Fruit fly (Drosophila melanogaster) whole organism, embryonic: ENCODE measurements around the gene mirr.
A peak's percentile ranks its signal among the peaks of the same experiment; 100 is the strongest.

Experiments used
- Antp ChIP-seq: fragments of 200-800 bp; sonication (Bioruptor generic); optimal IDR thresholded peaks from 3 replicates; lab custom pipeline; 2016; ENCODE audit warnings: missing biosample characterization, missing genetic modification characterization
- Atf3 ChIP-seq: fragments of 200-800 bp; sonication (Bioruptor generic); optimal IDR thresholded peaks from 3 replicates; lab custom pipeline; 2016; ENCODE audit warnings: missing biosample characterization, missing genetic modification characterization
- CG10209 ChIP-seq: fragments of 200-800 bp; sonication (Bioruptor generic); optimal IDR thresholded peaks from 3 replicates; lab custom pipeline; 2017; ENCODE audit warnings: missing biosample characterization, mild to moderate bottlenecking, missing genetic modification characterization, missing genetic modification reagents
- CG10431 ChIP-seq: fragments of 200-800 bp; sonication (Bioruptor generic); optimal IDR thresholded peaks from 3 replicates; lab custom pipeline; 2018; ENCODE audit warnings: missing biosample characterization, mild to moderate bottlenecking, missing genetic modification characterization
- CG10462 ChIP-seq: fragments of 200-800 bp; sonication (Bioruptor generic); optimal IDR thresholded peaks from 2 replicates; lab custom pipeline; 2016; ENCODE audit warnings: missing biosample characterization, missing genetic modification characterization
- CG12071 ChIP-seq: fragments of 200-800 bp; sonication (Bioruptor generic); optimal IDR thresholded peaks from 3 replicates; lab custom pipeline; 2018; ENCODE audit warnings: missing biosample characterization, mild to moderate bottlenecking, missing genetic modification characterization
- CG1233 ChIP-seq: fragments of 200-800 bp; sonication (Bioruptor generic); optimal IDR thresholded peaks from 4 replicates; lab custom pipeline; 2018; ENCODE audit warnings: missing biosample characterization, mild to moderate bottlenecking, missing genetic modification characterization
- CG12769 ChIP-seq: fragments of 200-800 bp; sonication (Bioruptor generic); optimal IDR thresholded peaks from 2 replicates; lab custom pipeline; 2019; ENCODE audit warnings: missing biosample characterization, mild to moderate bottlenecking, missing genetic modification characterization, moderate library complexity
- CG15011 ChIP-seq: fragments of 200-800 bp; sonication (Bioruptor generic); optimal IDR thresholded peaks from 3 replicates; lab custom pipeline; 2018; ENCODE audit warnings: missing biosample characterization, mild to moderate bottlenecking, missing genetic modification characterization
- CG15269 ChIP-seq: fragments of 200-800 bp; sonication (Bioruptor generic); optimal IDR thresholded peaks from 2 replicates; lab custom pipeline; 2018; ENCODE audit warnings: missing biosample characterization, mild to moderate bottlenecking, missing genetic modification characterization, moderate library complexity
- CG17359 ChIP-seq: fragments of 200-800 bp; sonication (Bioruptor generic); optimal IDR thresholded peaks from 3 replicates; lab custom pipeline; 2018; ENCODE audit warnings: missing biosample characterization, mild to moderate bottlenecking, missing genetic modification characterization, moderate library complexity
- CG18011 ChIP-seq: fragments of 200-800 bp; sonication (Bioruptor generic); optimal IDR thresholded peaks from 2 replicates; lab custom pipeline; 2017; ENCODE audit warnings: missing biosample characterization, missing genetic modification characterization, mild to moderate bottlenecking, moderate library complexity, missing genotype
- CG18476 ChIP-seq: fragments of 200-800 bp; sonication (Bioruptor generic); optimal IDR thresholded peaks from 2 replicates; lab custom pipeline; 2016; ENCODE audit warnings: missing biosample characterization, mild to moderate bottlenecking, missing genetic modification characterization
- CG18599 ChIP-seq: fragments of 200-800 bp; sonication (Bioruptor generic); optimal IDR thresholded peaks from 3 replicates; lab custom pipeline; 2017; ENCODE audit warnings: missing biosample characterization, missing genetic modification characterization, mild to moderate bottlenecking, moderate library complexity, missing genetic modification reagents
- CG2712 ChIP-seq: fragments of 200-800 bp; optimal IDR thresholded peaks from 3 replicates; lab custom pipeline; 2019; ENCODE audit warnings: missing biosample characterization, mild to moderate bottlenecking, missing genetic modification characterization, moderate library complexity
- CG31441 ChIP-seq: fragments of 200-800 bp; sonication (Bioruptor generic); IDR thresholded peaks from 2 replicates; pipeline ENCODE4 v1.3.6; 2022; ENCODE audit warnings: missing biosample characterization, missing genetic modification characterization
- CG32767 ChIP-seq: fragments of 200-800 bp; sonication (Bioruptor generic); IDR thresholded peaks from 2 replicates; pipeline ENCODE4 v1.3.6; 2022; ENCODE audit warnings: missing biosample characterization, missing genetic modification characterization
- CG33213 ChIP-seq: fragments of 200-800 bp; sonication (Bioruptor generic); optimal IDR thresholded peaks from 3 replicates; lab custom pipeline; 2016; ENCODE audit warnings: missing biosample characterization, missing genetic modification characterization
- CG6175 ChIP-seq: fragments of 200-800 bp; sonication (Bioruptor generic); IDR thresholded peaks from 3 replicates; pipeline ENCODE4 v1.3.6; 2022; ENCODE audit warnings: missing biosample characterization, missing genetic modification characterization
- CG7271 ChIP-seq: fragments of 200-800 bp; sonication (Bioruptor generic); optimal IDR thresholded peaks from 2 replicates; lab custom pipeline; 2018; ENCODE audit warnings: missing biosample characterization, mild to moderate bottlenecking, missing genetic modification characterization, moderate library complexity
- CG7786 ChIP-seq: fragments of 200-800 bp; sonication (Bioruptor generic); optimal IDR thresholded peaks from 2 replicates; lab custom pipeline; 2016; ENCODE audit warnings: missing biosample characterization, missing genetic modification characterization
- CG7839 ChIP-seq: fragments of 200-800 bp; sonication (Bioruptor generic); optimal IDR thresholded peaks from 3 replicates; lab custom pipeline; 2018; ENCODE audit warnings: missing biosample characterization, mild to moderate bottlenecking, missing genetic modification characterization, moderate library complexity
- CG8089 ChIP-seq: fragments of 200-800 bp; sonication (Bioruptor generic); optimal IDR thresholded peaks from 3 replicates; lab custom pipeline; 2016; ENCODE audit warnings: missing biosample characterization, missing genetic modification characterization
- CG8388 ChIP-seq: fragments of 200-800 bp; sonication (Bioruptor generic); optimal IDR thresholded peaks from 2 replicates; lab custom pipeline; 2019; ENCODE audit warnings: missing biosample characterization, mild to moderate bottlenecking, missing genetic modification characterization, moderate library complexity
- CG8944 ChIP-seq: fragments of 200-800 bp; sonication (Bioruptor generic); optimal IDR thresholded peaks from 3 replicates; lab custom pipeline; 2016; ENCODE audit warnings: missing biosample characterization, missing genetic modification characterization
- Fer2 ChIP-seq: fragments of 200-800 bp; sonication (Bioruptor generic); optimal IDR thresholded peaks from 2 replicates; lab custom pipeline; 2018; ENCODE audit warnings: missing biosample characterization, mild to moderate bottlenecking, missing genetic modification characterization, moderate library complexity
- HHEX ChIP-seq: fragments of 200-800 bp; sonication (Bioruptor generic); optimal IDR thresholded peaks from 3 replicates; lab custom pipeline; 2017; ENCODE audit warnings: missing biosample characterization, mild to moderate bottlenecking, missing genetic modification characterization, missing genetic modification reagents
- Nf-YB ChIP-seq: fragments of 200-800 bp; sonication (Bioruptor generic); optimal IDR thresholded peaks from 3 replicates; lab custom pipeline; 2019; ENCODE audit warnings: missing biosample characterization, mild to moderate bottlenecking, missing genetic modification characterization, moderate library complexity
- Poxn ChIP-seq: fragments of 200-800 bp; sonication (Bioruptor generic); IDR thresholded peaks from 2 replicates; pipeline ENCODE4 v1.3.6; 2022; ENCODE audit warnings: missing biosample characterization, missing genetic modification characterization
- Sox102F ChIP-seq: fragments of 200-800 bp; sonication (Bioruptor generic); optimal IDR thresholded peaks from 2 replicates; lab custom pipeline; 2018; ENCODE audit warnings: missing biosample characterization, mild to moderate bottlenecking, missing genetic modification characterization, moderate library complexity
- Xrp1 ChIP-seq: fragments of 200-800 bp; sonication (Bioruptor generic); IDR thresholded peaks from 2 replicates; pipeline ENCODE4 v1.3.6; 2022; ENCODE audit warnings: missing biosample characterization, missing genetic modification characterization
- bab2 ChIP-seq: fragments of 200-800 bp; sonication (Bioruptor generic); optimal IDR thresholded peaks from 2 replicates; lab custom pipeline; 2016; ENCODE audit warnings: missing biosample characterization, missing genetic modification characterization
- bbx ChIP-seq: fragments of 200-800 bp; sonication (Bioruptor generic); IDR thresholded peaks from 2 replicates; pipeline ENCODE4 v1.3.6; 2022; ENCODE audit warnings: missing biosample characterization, missing genetic modification characterization; ENCODE audit not compliant: partially characterized antibody
- bigmax ChIP-seq: fragments of 200-800 bp; sonication (Bioruptor generic); optimal IDR thresholded peaks from 2 replicates; lab custom pipeline; 2018; ENCODE audit warnings: missing biosample characterization, mild to moderate bottlenecking, missing genetic modification characterization
- chn ChIP-seq: fragments of 200-800 bp; sonication (Bioruptor generic); optimal IDR thresholded peaks from 2 replicates; lab custom pipeline; 2016; ENCODE audit warnings: missing biosample characterization, missing genetic modification characterization
- dmrt11E ChIP-seq: fragments of 200-800 bp; sonication (Bioruptor generic); optimal IDR thresholded peaks from 3 replicates; lab custom pipeline; 2018; ENCODE audit warnings: missing biosample characterization, mild to moderate bottlenecking, missing genetic modification characterization, moderate library complexity
- ewg ChIP-seq: fragments of 200-800 bp; sonication (Bioruptor generic); optimal IDR thresholded peaks from 3 replicates; lab custom pipeline; 2017; ENCODE audit warnings: mild to moderate bottlenecking, missing biosample characterization, missing genetic modification reagents, missing genetic modification characterization
- fd102C ChIP-seq: fragments of 200-800 bp; sonication (Bioruptor generic); optimal IDR thresholded peaks from 2 replicates; lab custom pipeline; 2018; ENCODE audit warnings: missing biosample characterization, mild to moderate bottlenecking, missing genetic modification characterization, moderate library complexity
- gem ChIP-seq: fragments of 200-800 bp; sonication (Bioruptor generic); optimal IDR thresholded peaks from 2 replicates; lab custom pipeline; 2019; ENCODE audit warnings: missing biosample characterization, mild to moderate bottlenecking, missing genetic modification characterization, moderate library complexity
- grau ChIP-seq: fragments of 200-800 bp; optimal IDR thresholded peaks from 3 replicates; lab custom pipeline; 2019; ENCODE audit warnings: missing biosample characterization, mild to moderate bottlenecking, missing genetic modification characterization, moderate library complexity
- kay ChIP-seq: fragments of 200-800 bp; sonication (Bioruptor generic); optimal IDR thresholded peaks from 2 replicates; lab custom pipeline; 2016; ENCODE audit warnings: missing biosample characterization, missing genetic modification characterization
- lola ChIP-seq, 3 experiments: fragments of >200 bp in 2 of 3; fragments of 200-800 bp in 1 of 3; sonication (Bioruptor generic) in 1 of 3; optimal IDR thresholded peaks; 2 replicates each; lab custom pipeline; 2017 to 2019; ENCODE audit warnings: missing biosample characterization in 3 of 3, missing genetic modification characterization in 3 of 3, mild to moderate bottlenecking in 1 of 3, moderate library complexity in 1 of 3
- luna ChIP-seq: fragments of 200-800 bp; sonication (Bioruptor generic); optimal IDR thresholded peaks from 2 replicates; lab custom pipeline; 2016; ENCODE audit warnings: missing biosample characterization, missing genetic modification characterization
- nerfin-1 ChIP-seq: fragments of 200-800 bp; sonication (Bioruptor generic); optimal IDR thresholded peaks from 3 replicates; lab custom pipeline; 2019; ENCODE audit warnings: missing biosample characterization, mild to moderate bottlenecking, missing genetic modification characterization, moderate library complexity
- oc ChIP-seq: fragments of 200-800 bp; sonication (Bioruptor generic); optimal IDR thresholded peaks from 2 replicates; lab custom pipeline; 2018; ENCODE audit warnings: missing biosample characterization, mild to moderate bottlenecking, missing genetic modification characterization, moderate library complexity
- org-1 ChIP-seq: fragments of 200-800 bp; sonication (Bioruptor generic); optimal IDR thresholded peaks from 2 replicates; lab custom pipeline; 2017; ENCODE audit warnings: missing biosample characterization, missing genetic modification characterization
- ro ChIP-seq: fragments of 200-800 bp; sonication (Bioruptor generic); IDR thresholded peaks from 2 replicates; pipeline ENCODE4 v1.3.6; 2022; ENCODE audit warnings: missing biosample characterization, missing genetic modification characterization
- salm ChIP-seq: fragments of 200-800 bp; sonication (Bioruptor generic); optimal IDR thresholded peaks from 2 replicates; lab custom pipeline; 2018; ENCODE audit warnings: missing biosample characterization, mild to moderate bottlenecking, missing genetic modification characterization
- stc ChIP-seq: fragments of 200-800 bp; sonication (Bioruptor generic); IDR thresholded peaks from 2 replicates; pipeline ENCODE4 v1.3.6; 2022; ENCODE audit warnings: missing biosample characterization, missing genetic modification characterization
- wek ChIP-seq: fragments of 200-800 bp; sonication (Bioruptor generic); optimal IDR thresholded peaks from 3 replicates; lab custom pipeline; 2018; ENCODE audit warnings: missing biosample characterization, mild to moderate bottlenecking, missing genetic modification characterization, moderate library complexity

Gene mirr

dm6 chr3L:12684690-12685089 is 8.7 kb upstream of the mirr start (continued):
- TF ChIP-seq CG12769 (tag; lab: Kevin White, UChicago): peak; percentile 14
- TF ChIP-seq CG15269: no peak
- TF ChIP-seq CG7839 (tag; lab: Kevin White, UChicago): peak; percentile 22
- TF ChIP-seq ro (GFP tag; lab: Robert Waterston, UW): no peak
- peak; percentile 23 for TF ChIP-seq nerfin-1
- peak; percentile 52; the same call in 1 of the 2 replicates for TF ChIP-seq CG31441 (GFP tag; lab: Robert Waterston, UW)
- peak; percentile 63 for TF ChIP-seq CG8089 (GFP tag; lab: Kevin White, UChicago)
- peak; percentile 35 for TF ChIP-seq ewg (GFP tag; lab: Kevin White, UChicago)
- no peak for TF ChIP-seq bbx (GFP tag; lab: Robert Waterston, UW)
- TF ChIP-seq gem: peak; percentile 57
- peak; percentile 57 for TF ChIP-seq CG1233 (GFP tag; lab: Kevin White, UChicago)
- TF ChIP-seq CG17359: peak; percentile 33
- TF ChIP-seq chn (GFP tag; lab: Kevin White, UChicago): peak; percentile 31
- peak; percentile 5 for TF ChIP-seq CG8388 (GFP tag; lab: Kevin White, UChicago)
- peak; percentile 11 for TF ChIP-seq Antp
- peak; percentile 46 for TF ChIP-seq CG33213 (GFP tag; lab: Kevin White, UChicago)
- peak; percentile 64 for TF ChIP-seq CG32767
- TF ChIP-seq oc (tag; lab: Kevin White, UChicago): no peak
- TF ChIP-seq CG18599 (GFP tag; lab: Kevin White, UChicago): peak; percentile 51
- peak; percentile 30 for TF ChIP-seq CG18476 (GFP tag; lab: Kevin White, UChicago)
- peak; percentile 8 for TF ChIP-seq CG7786 (GFP tag; lab: Kevin White, UChicago)
- TF ChIP-seq CG10431: peak; percentile 6
- TF ChIP-seq fd102C (GFP tag; lab: Kevin White, UChicago): peak; percentile 77
- peak in 1 of 3 experiments; percentile 68 for TF ChIP-seq lola (GFP tag; optimal IDR thresholded peaks at IDR 0.05; lab: Kevin White, UChicago)
- TF ChIP-seq wek (GFP tag; lab: Kevin White, UChicago): peak; percentile 77
- TF ChIP-seq CG15011: peak; percentile 4
- peak; percentile 63 for TF ChIP-seq bab2 (GFP tag; lab: Kevin White, UChicago)
- TF ChIP-seq Atf3 (GFP tag; lab: Kevin White, UChicago): peak; percentile 6
- peak; percentile 32 for TF ChIP-seq org-1 (GFP tag; lab: Kevin White, UChicago)
- no peak for TF ChIP-seq Fer2 (tag; lab: Kevin White, UChicago)
- peak; percentile 76 for TF ChIP-seq Xrp1
- TF ChIP-seq HHEX (GFP tag; lab: Kevin White, UChicago): peak; percentile 29
- peak; percentile 20 for TF ChIP-seq Sox102F
- TF ChIP-seq CG2712 (tag; lab: Kevin White, UChicago): peak; percentile 61
- peak; percentile 50 for TF ChIP-seq CG12071 (GFP tag; lab: Kevin White, UChicago)
- TF ChIP-seq Poxn (GFP tag; lab: Robert Waterston, UW): no peak
- TF ChIP-seq kay (GFP tag; lab: Kevin White, UChicago): no peak
- TF ChIP-seq CG8944: peak; percentile 24
- TF ChIP-seq CG10462 (GFP tag; lab: Kevin White, UChicago): peak; percentile 33
- TF ChIP-seq CG18011 (GFP tag; lab: Kevin White, UChicago): no peak
- TF ChIP-seq CG10209 (GFP tag; lab: Kevin White, UChicago): peak; percentile 55
- peak; percentile 34 for TF ChIP-seq salm (tag; lab: Kevin White, UChicago)
- TF ChIP-seq luna (GFP tag; lab: Kevin White, UChicago): no peak
- TF ChIP-seq grau (tag; lab: Kevin White, UChicago): peak; percentile 77
- peak; percentile 83 for TF ChIP-seq dmrt11E (tag; lab: Kevin White, UChicago)
- TF ChIP-seq Nf-YB (GFP tag; lab: Kevin White, UChicago): peak; percentile 82
- peak; percentile 39 for TF ChIP-seq CG7271 (tag; lab: Kevin White, UChicago)
- TF ChIP-seq CG6175: no peak
- TF ChIP-seq stc (GFP tag; lab: Robert Waterston, UW): 0 out of 2 replicates have a peak, but pooled peaks have one; percentile 24
- TF ChIP-seq bigmax (GFP tag; lab: Kevin White, UChicago): peak; percentile 21
